Comparison of ENCODE assay signal across 2 worm cellular contexts in the genomic region with DNA sequence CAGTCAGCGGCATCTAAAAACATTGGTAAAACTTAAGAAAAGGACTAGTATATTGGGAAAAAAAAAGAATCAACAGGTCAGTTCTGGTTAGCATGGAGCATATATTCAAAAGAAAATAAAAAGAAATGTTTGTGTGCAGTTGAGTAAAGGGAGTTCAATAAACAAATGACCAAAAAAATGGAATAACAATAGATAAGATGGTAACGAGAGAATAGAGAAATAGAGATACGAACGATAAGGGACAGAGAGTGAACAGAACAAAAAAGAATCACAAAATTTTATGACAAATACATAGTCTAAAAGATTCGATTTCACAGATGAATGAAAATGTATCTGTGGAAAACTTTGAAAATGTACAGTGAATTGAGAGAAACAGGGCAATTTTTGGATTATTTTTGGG.
TF ChIP-seq lines count a peak whose summit lies in the region.

Gene gad-3, minus strand, starts transcription at position 17 of the 400 bp plus-strand sequence.

TF ChIP-seq in whole organism, L1 larva, 84 proteins besides CTCF, POLR2A, EP300 and RAD21 (continued from another document):
- no peak for TF ChIP-seq dsc-1 (tag; optimal IDR thresholded peaks at IDR 0.05; lab: Kevin White, UChicago)
- TF ChIP-seq elt-2 (tag; optimal IDR thresholded peaks at IDR 0.05; lab: Kevin White, UChicago) = peak; percentile 52
- peak; percentile 7 for TF ChIP-seq blmp-1 (tag; optimal IDR thresholded peaks at IDR 0.05; lab: Kevin White, UChicago)

TF ChIP-seq in whole organism, L4 larva, 104 proteins besides CTCF, POLR2A, EP300 and RAD21 (continued from another document):
- TF ChIP-seq daf-12 (tag; optimal IDR thresholded peaks at IDR 0.05; lab: Kevin White, UChicago) = no peak
- TF ChIP-seq madf-9 (GFP tag; conservative IDR thresholded peaks at IDR 0.05; lab: Robert Waterston, UW) = no peak
- no peak for TF ChIP-seq ceh-82 (tag; optimal IDR thresholded peaks at IDR 0.05; lab: Kevin White, UChicago)
- TF ChIP-seq ceh-20 (GFP tag; IDR thresholded peaks at IDR 0.05; lab: Robert Waterston, UW) = no peak
- no peak for TF ChIP-seq mes-2 (tag; optimal IDR thresholded peaks at IDR 0.05; lab: Kevin White, UChicago; ENCODE audit: poor library complexity, severe bottlenecking)
- no peak for TF ChIP-seq nhr-25 (tag; optimal IDR thresholded peaks at IDR 0.05; lab: Kevin White, UChicago; ENCODE audit: borderline replicate concordance, insufficient read depth)
- TF ChIP-seq lin-29 (GFP tag; IDR thresholded peaks at IDR 0.05; lab: Robert Waterston, UW) = no peak
- TF ChIP-seq D1046.2 (GFP tag; IDR thresholded peaks at IDR 0.05; lab: Robert Waterston, UW) = no peak
- TF ChIP-seq daf-8 (GFP tag; IDR thresholded peaks at IDR 0.05; lab: Robert Waterston, UW) = no peak
- no peak for TF ChIP-seq Y105C5A.15 (GFP tag; IDR thresholded peaks at IDR 0.05; lab: Robert Waterston, UW)
- no peak for TF ChIP-seq R02D3.7 (tag; optimal IDR thresholded peaks at IDR 0.05; lab: Kevin White, UChicago)
- TF ChIP-seq arid-1 (GFP tag; conservative IDR thresholded peaks at IDR 0.05; lab: Robert Waterston, UW) = no peak
- no peak for TF ChIP-seq ztf-7 (tag; optimal IDR thresholded peaks at IDR 0.05; lab: Kevin White, UChicago)
- TF ChIP-seq aly-2 (tag; optimal IDR thresholded peaks at IDR 0.05; lab: Kevin White, UChicago) = no peak
- TF ChIP-seq unc-130 (GFP tag; optimal IDR thresholded peaks at IDR 0.05; lab: Kevin White, UChicago) = no peak
- no peak for TF ChIP-seq nhr-42 (GFP tag; IDR thresholded peaks at IDR 0.05; lab: Robert Waterston, UW)
- no peak for TF ChIP-seq ctbp-1 (GFP tag; IDR thresholded peaks at IDR 0.05; lab: Robert Waterston, UW)
- TF ChIP-seq nhr-6 (tag; optimal IDR thresholded peaks at IDR 0.05; lab: Kevin White, UChicago) = no peak
- TF ChIP-seq nhr-41 (GFP tag; IDR thresholded peaks at IDR 0.05; lab: Robert Waterston, UW) = no peak
- TF ChIP-seq php-3 (GFP tag; IDR thresholded peaks at IDR 0.05; lab: Robert Waterston, UW) = no peak
- peak; percentile 29 for TF ChIP-seq pqm-1 (tag; optimal IDR thresholded peaks at IDR 0.05; lab: Kevin White, UChicago)
- TF ChIP-seq nhr-102 (tag; optimal IDR thresholded peaks at IDR 0.05; lab: Kevin White, UChicago) = no peak
- TF ChIP-seq dmd-8 (GFP tag; IDR thresholded peaks at IDR 0.05; lab: Robert Waterston, UW) = no peak
- no peak for TF ChIP-seq ZK337.2 (GFP tag; IDR thresholded peaks at IDR 0.05; lab: Robert Waterston, UW)
- no peak for TF ChIP-seq nhr-76 (tag; optimal IDR thresholded peaks at IDR 0.05; lab: Kevin White, UChicago)
- no peak for TF ChIP-seq nhr-10 (tag; optimal IDR thresholded peaks at IDR 0.05; lab: Kevin White, UChicago)
- no peak for TF ChIP-seq Y48G9A.11 (GFP tag; IDR thresholded peaks at IDR 0.05; lab: Robert Waterston, UW)
- no peak for TF ChIP-seq egl-27 (tag; optimal IDR thresholded peaks at IDR 0.05; lab: Kevin White, UChicago)
- TF ChIP-seq F49E8.2 (tag; optimal IDR thresholded peaks at IDR 0.05; lab: Kevin White, UChicago; ENCODE audit: borderline replicate concordance) = no peak
- TF ChIP-seq lin-39 (tag; optimal IDR thresholded peaks at IDR 0.05; lab: Kevin White, UChicago) = no peak
- TF ChIP-seq fkh-10 (GFP tag; optimal IDR thresholded peaks at IDR 0.05; lab: Kevin White, UChicago) = no peak
- no peak for TF ChIP-seq cey-2 (tag; optimal IDR thresholded peaks at IDR 0.05; lab: Kevin White, UChicago; ENCODE audit: borderline replicate concordance, insufficient read depth)
- no peak for TF ChIP-seq ceh-44 (GFP tag; IDR thresholded peaks at IDR 0.05; lab: Robert Waterston, UW)
TF ChIP-seq in whole organism, L4 larva: peak in this region for 7.
